Fruit fly (Drosophila melanogaster) whole organism, adult: Measurements from ENCODE around the gene CG42323.

ENCODE experiments used
- CG11617 ChIP-seq: fragments of 200-800 bp; sonication (Bioruptor generic); optimal IDR thresholded peaks from 2 replicates; lab custom pipeline; 2017; ENCODE audit warnings: mild to moderate bottlenecking, missing biosample characterization, missing genetic modification reagents, missing genetic modification characterization
- CG14711 ChIP-seq: fragments of 200-800 bp; sonication (Bioruptor generic); optimal IDR thresholded peaks from 2 replicates; lab custom pipeline; 2018; ENCODE audit warnings: missing biosample characterization, mild to moderate bottlenecking, missing genetic modification characterization, moderate library complexity
- CG1620 ChIP-seq: fragments of 200-800 bp; sonication (Bioruptor generic); optimal IDR thresholded peaks from 2 replicates; lab custom pipeline; 2016; ENCODE audit warnings: missing biosample characterization, missing genetic modification characterization
- CG33017 ChIP-seq: fragments of 200-800 bp; sonication (Bioruptor generic); optimal IDR thresholded peaks from 2 replicates; lab custom pipeline; 2018; ENCODE audit warnings: missing biosample characterization, mild to moderate bottlenecking, missing genetic modification characterization, moderate library complexity
- CG7045 ChIP-seq: fragments of 200-800 bp; sonication (Bioruptor generic); optimal IDR thresholded peaks from 2 replicates; lab custom pipeline; 2017; ENCODE audit warnings: missing biosample characterization, mild to moderate bottlenecking, missing genetic modification characterization
- CG7101 ChIP-seq: fragments of 200-800 bp; sonication (Bioruptor generic); optimal IDR thresholded peaks from 2 replicates; lab custom pipeline; 2018; ENCODE audit warnings: missing biosample characterization, mild to moderate bottlenecking, missing genetic modification characterization, moderate library complexity
- bab1 ChIP-seq: fragments of 200-800 bp; sonication (Bioruptor generic); optimal IDR thresholded peaks from 3 replicates; lab custom pipeline; 2019; ENCODE audit warnings: missing biosample characterization, mild to moderate bottlenecking, missing genetic modification characterization, moderate library complexity
- kay ChIP-seq: fragments of 200-800 bp; sonication (Bioruptor generic); peaks from one replicate; lab custom pipeline; 2016; ENCODE audit warnings: missing biosample characterization, missing genetic modification characterization, borderline replicate concordance
- pad ChIP-seq: fragments of 200-800 bp; sonication (Bioruptor generic); optimal IDR thresholded peaks from 3 replicates; lab custom pipeline; 2017; ENCODE audit warnings: missing biosample characterization, missing genetic modification characterization, mild to moderate bottlenecking, moderate library complexity, missing genetic modification reagents

dm6 chrX:18404150-18404631 is 18.0 kb upstream of the CG42323 start:
- TF ChIP-seq CG33017, result no peak
- TF ChIP-seq CG7101 (tag; lab: Kevin White, UChicago), result no peak
- TF ChIP-seq kay (GFP tag; lab: Kevin White, UChicago), result no peak
- no peak for TF ChIP-seq CG1620
- TF ChIP-seq CG11617 (GFP tag; lab: Kevin White, UChicago), result no peak
- TF ChIP-seq CG14711 (tag; lab: Kevin White, UChicago), result no peak
- TF ChIP-seq pad (GFP tag; lab: Kevin White, UChicago), result no peak
- no peak for TF ChIP-seq CG7045 (GFP tag; lab: Kevin White, UChicago)
- no peak for TF ChIP-seq bab1
